Worm (Caenorhabditis elegans): ENCODE results near the gene egl-1.

- TF ChIP-seq nhr-11 (tag; optimal IDR thresholded peaks at IDR 0.05) (no peak), elt-2 (tag; optimal IDR thresholded peaks at IDR 0.05) (no peak)
Observed at ce11 chrV:14427069-14427825, 4.9 kb downstream of the egl-1 start.

All from whole organism, late embryonic.